Worm (Caenorhabditis elegans): ENCODE data around the gene B0285.6.

ce11 chrIII:4349799-4350198, at the start of gene B0285.6:
- TF ChIP-seq pha-4 (GFP tag; IDR thresholded peaks at IDR 0.05) (no peak), pha-4 (tag; optimal IDR thresholded peaks at IDR 0.05) (no peak), saeg-2 (GFP tag; IDR thresholded peaks at IDR 0.05) (no peak), pqm-1 (tag; optimal IDR thresholded peaks at IDR 0.05) (no peak), unc-62 (GFP tag; optimal IDR thresholded peaks at IDR 0.05 in 1 of 2) (no peak), unc-62 (tag; optimal IDR thresholded peaks at IDR 0.05) (no peak), snpc-4 (tag; optimal IDR thresholded peaks at IDR 0.05) (no peak)

Measured in whole organism, L4 larva.